Fruit fly (Drosophila melanogaster) whole organism, prepupa: ENCODE results near the gene CG3088.

Experiments used
- CG34406 ChIP-seq: fragments of 200-800 bp; sonication (Bioruptor generic); optimal IDR thresholded peaks from 3 replicates; lab custom pipeline; 2016; ENCODE audit warnings: missing biosample characterization, missing genetic modification characterization
- CG6163 ChIP-seq: fragments of 200-800 bp; sonication (Bioruptor generic); IDR thresholded peaks from 3 replicates; pipeline ENCODE4 v1.3.6; 2022; ENCODE audit warnings: missing biosample characterization, missing genetic modification characterization
- CG6854 ChIP-seq: fragments of 200-800 bp; sonication (Bioruptor generic); optimal IDR thresholded peaks from 2 replicates; lab custom pipeline; 2017; ENCODE audit warnings: missing biosample characterization, mild to moderate bottlenecking, missing genetic modification characterization
- CG9139 ChIP-seq: fragments of 200-800 bp; sonication (Bioruptor generic); optimal IDR thresholded peaks from 3 replicates; lab custom pipeline; 2017; ENCODE audit warnings: missing biosample characterization, mild to moderate bottlenecking, missing genetic modification characterization
- achi ChIP-seq: fragments of 200-800 bp; sonication (Bioruptor generic); optimal IDR thresholded peaks from 3 replicates; lab custom pipeline; 2016; ENCODE audit warnings: missing biosample characterization, missing genetic modification characterization
- cyc ChIP-seq: fragments of 200-800 bp; sonication (Bioruptor generic); optimal IDR thresholded peaks from 3 replicates; lab custom pipeline; 2016; ENCODE audit warnings: missing biosample characterization, missing genetic modification characterization
- lz ChIP-seq: fragments of 200-800 bp; sonication (Bioruptor generic); optimal IDR thresholded peaks from 3 replicates; lab custom pipeline; 2016; ENCODE audit warnings: missing biosample characterization, missing genetic modification characterization
- svp ChIP-seq: fragments of 200-800 bp; sonication (Bioruptor generic); peaks from one replicate; lab custom pipeline; 2016; ENCODE audit warnings: missing biosample characterization, missing genetic modification characterization

DNA sequence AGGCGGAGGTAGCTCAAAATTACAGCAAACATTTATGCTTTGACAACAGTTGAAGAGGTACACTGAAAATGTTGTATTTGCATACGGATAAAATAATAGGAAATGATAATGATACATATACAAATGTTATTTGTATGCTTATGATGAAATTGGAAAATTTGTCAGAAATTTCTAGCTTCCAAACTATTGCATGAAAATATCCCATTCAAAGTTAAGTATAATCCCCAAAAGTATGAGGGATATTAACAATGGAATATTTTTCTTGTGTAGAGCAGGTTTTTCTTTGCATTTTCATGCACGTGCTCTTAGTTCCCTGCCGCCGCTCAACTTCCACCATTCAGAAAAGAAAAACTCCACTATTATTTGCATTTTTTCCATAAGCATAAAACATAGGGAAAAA, 46.1 kb downstream of the CG3088 start:
- TF ChIP-seq CG9139 (GFP tag; lab: Kevin White, UChicago) (no peak), achi (no peak), CG6854 (no peak), lz (GFP tag; lab: Kevin White, UChicago) (no peak), cyc (GFP tag; lab: Kevin White, UChicago) (no peak), CG34406 (GFP tag; lab: Kevin White, UChicago) (no peak), svp (GFP tag; lab: Kevin White, UChicago) (no peak), CG6163 (no peak)
